Fruit fly (Drosophila melanogaster) whole organism, wandering third instar larva: Measurements from ENCODE around the gene CG6465.

Source experiments
- Abd-B ChIP-seq: fragments of >200 bp; optimal IDR thresholded peaks from 2 replicates; lab custom pipeline; 2017; ENCODE audit warnings: missing biosample characterization, missing genetic modification characterization
- CG32264 ChIP-seq: fragments of 200-800 bp; sonication (Bioruptor generic); optimal IDR thresholded peaks from 2 replicates; lab custom pipeline; 2016; ENCODE audit warnings: missing biosample characterization, missing genetic modification characterization
- CrebA ChIP-seq: fragments of 200-800 bp; sonication (Bioruptor generic); optimal IDR thresholded peaks from 2 replicates; lab custom pipeline; 2016; ENCODE audit warnings: missing biosample characterization, mild to moderate bottlenecking, missing genetic modification characterization, borderline replicate concordance
- Dfd ChIP-seq: fragments of >200 bp; optimal IDR thresholded peaks from 2 replicates; lab custom pipeline; 2017; ENCODE audit warnings: missing biosample characterization, missing genetic modification characterization
- Dif ChIP-seq: fragments of 200-275, 200-300 bp; sonication (Bioruptor generic); optimal IDR thresholded peaks from 2 replicates; lab custom pipeline; 2018; ENCODE audit warnings: missing biosample characterization, missing genetic modification characterization; ENCODE audit not compliant: partially characterized antibody
- HLH106 ChIP-seq: fragments of 200-800 bp; optimal IDR thresholded peaks from 3 replicates; lab custom pipeline; 2019; ENCODE audit warnings: missing biosample characterization, mild to moderate bottlenecking, missing genetic modification characterization, moderate library complexity
- Hnf4 ChIP-seq: fragments of 200-800 bp; sonication (Bioruptor generic); optimal IDR thresholded peaks from 2 replicates; lab custom pipeline; 2016; ENCODE audit warnings: missing biosample characterization, mild to moderate bottlenecking, missing genetic modification characterization
- Hr78 ChIP-seq: fragments of >200 bp; optimal IDR thresholded peaks from 2 replicates; lab custom pipeline; 2017; ENCODE audit warnings: missing biosample characterization, missing genetic modification characterization
- Hr83 ChIP-seq: fragments of 200-300 bp; sonication (Bioruptor generic); optimal IDR thresholded peaks from 2 replicates; lab custom pipeline; 2016; ENCODE audit warnings: missing biosample characterization, mild to moderate bottlenecking, missing genetic modification characterization, moderate library complexity; ENCODE audit not compliant: poor library complexity, severe bottlenecking
- Jra ChIP-seq: sonication (Bioruptor generic); optimal IDR thresholded peaks from 2 replicates; lab custom pipeline; 2016; ENCODE audit warnings: missing biosample characterization, missing genetic modification characterization
- Mio ChIP-seq: sonication (Bioruptor generic); optimal IDR thresholded peaks from 2 replicates; lab custom pipeline; 2016; ENCODE audit warnings: missing biosample characterization, missing genetic modification characterization
- Myc ChIP-seq: fragments of >200 bp; optimal IDR thresholded peaks from 2 replicates; lab custom pipeline; 2017
- N ChIP-seq: fragments of >200 bp; optimal IDR thresholded peaks from 2 replicates; lab custom pipeline; 2018; ENCODE audit warnings: missing biosample characterization, missing external identifiers, missing genetic modification characterization
- OdsH ChIP-seq: fragments of 200-800 bp; sonication (Bioruptor generic); optimal IDR thresholded peaks from 2 replicates; lab custom pipeline; 2016; ENCODE audit warnings: missing biosample characterization, mild to moderate bottlenecking, missing genetic modification characterization
- Rel ChIP-seq, 2 experiments: fragments of 200-800 bp; sonication (Bioruptor generic) in 1 of 2; optimal IDR thresholded peaks; 2 replicates in 1 of 2; 3 replicates in 1 of 2; lab custom pipeline; 2016 to 2019; ENCODE audit warnings: mild to moderate bottlenecking in 2 of 2, missing biosample characterization in 2 of 2, missing genetic modification characterization in 2 of 2, moderate library complexity in 1 of 2
- Sp1 ChIP-seq: fragments of 200-800 bp; sonication (Bioruptor generic); optimal IDR thresholded peaks from 3 replicates; lab custom pipeline; 2019; ENCODE audit warnings: missing biosample characterization, mild to moderate bottlenecking, missing genetic modification characterization, moderate library complexity
- Vsx2 ChIP-seq: fragments of 200-300, 225-300 bp; sonication (Bioruptor generic); optimal IDR thresholded peaks from 2 replicates; lab custom pipeline; 2018; ENCODE audit warnings: missing biosample characterization, missing genetic modification characterization; ENCODE audit not compliant: partially characterized antibody
- br ChIP-seq: fragments of 200-800 bp; sonication (Bioruptor generic); optimal IDR thresholded peaks from 2 replicates; lab custom pipeline; 2016; ENCODE audit warnings: missing biosample characterization, missing genetic modification characterization
- brk ChIP-seq: fragments of 200-800 bp; sonication (Bioruptor generic); optimal IDR thresholded peaks from 2 replicates; lab custom pipeline; 2016; ENCODE audit warnings: missing biosample characterization, mild to moderate bottlenecking, missing genetic modification characterization
- dl ChIP-seq, 2 experiments: fragments of 175-275, 200-275 bp in 1 of 2; fragments of 200-275 bp in 1 of 2; sonication (Bioruptor generic); optimal IDR thresholded peaks; lab custom pipeline; 2018; ENCODE audit warnings: mild to moderate bottlenecking in 2 of 2, missing biosample characterization in 2 of 2, missing genetic modification characterization in 2 of 2, moderate library complexity in 2 of 2; ENCODE audit not compliant: partially characterized antibody in 2 of 2, insufficient read depth in 1 of 2
- dmrt93B ChIP-seq: fragments of 200-800 bp; sonication (Bioruptor generic); optimal IDR thresholded peaks from 2 replicates; lab custom pipeline; 2018; ENCODE audit warnings: missing biosample characterization, mild to moderate bottlenecking, missing genetic modification characterization
- dsf ChIP-seq: sonication (Bioruptor generic); optimal IDR thresholded peaks from 2 replicates; lab custom pipeline; 2016; ENCODE audit warnings: missing biosample characterization, missing genetic modification characterization, borderline replicate concordance
- ey ChIP-seq: fragments of 200-800 bp; sonication (Bioruptor generic); optimal IDR thresholded peaks from 2 replicates; lab custom pipeline; 2016; ENCODE audit warnings: missing biosample characterization, missing genetic modification characterization
- foxo ChIP-seq, 2 experiments: fragments of 200-800 bp; sonication (Bioruptor generic); optimal IDR thresholded peaks; 2 replicates in 1 of 2; 3 replicates in 1 of 2; lab custom pipeline; 2016 to 2017; ENCODE audit warnings: missing biosample characterization in 2 of 2, missing genetic modification characterization in 2 of 2
- fru ChIP-seq: fragments of 200-800 bp; sonication (Bioruptor generic); optimal IDR thresholded peaks from 3 replicates; lab custom pipeline; 2016; ENCODE audit warnings: missing biosample characterization, mild to moderate bottlenecking, missing genetic modification characterization
- h ChIP-seq: fragments of 200-800 bp; sonication (Bioruptor generic); optimal IDR thresholded peaks from 3 replicates; lab custom pipeline; 2016; ENCODE audit warnings: missing biosample characterization, mild to moderate bottlenecking, missing genetic modification characterization
- jim ChIP-seq: fragments of 175-275, 200-325 bp; sonication (Bioruptor generic); optimal IDR thresholded peaks from 2 replicates; lab custom pipeline; 2016; ENCODE audit warnings: missing biosample characterization, mild to moderate bottlenecking, missing genetic modification characterization
- lola ChIP-seq: fragments of >200 bp; optimal IDR thresholded peaks from 2 replicates; lab custom pipeline; 2017; ENCODE audit warnings: missing biosample characterization, missing genetic modification characterization
- pan ChIP-seq: fragments of >200 bp; optimal IDR thresholded peaks from 2 replicates; lab custom pipeline; 2017
- psq ChIP-seq: fragments of 200-800 bp; sonication (Bioruptor generic); optimal IDR thresholded peaks from 3 replicates; lab custom pipeline; 2017; ENCODE audit warnings: missing biosample characterization, mild to moderate bottlenecking, missing genetic modification characterization, moderate library complexity
- rgr ChIP-seq: fragments of 200-800 bp; sonication (Bioruptor generic); optimal IDR thresholded peaks from 3 replicates; lab custom pipeline; 2016; ENCODE audit warnings: missing biosample characterization, mild to moderate bottlenecking, missing genetic modification characterization
- sage ChIP-seq: fragments of 200-800 bp; sonication (Bioruptor generic); optimal IDR thresholded peaks from 2 replicates; lab custom pipeline; 2016; ENCODE audit warnings: missing biosample characterization, mild to moderate bottlenecking, missing genetic modification characterization
- sv ChIP-seq: fragments of 200-800 bp; sonication (Bioruptor generic); optimal IDR thresholded peaks from 3 replicates; lab custom pipeline; 2016; ENCODE audit warnings: missing biosample characterization, missing genetic modification characterization
- tai ChIP-seq: sonication (Bioruptor generic); optimal IDR thresholded peaks from 2 replicates; lab custom pipeline; 2016; ENCODE audit warnings: missing biosample characterization, missing genetic modification characterization
- usp ChIP-seq: fragments of >200 bp; optimal IDR thresholded peaks from 2 replicates; lab custom pipeline; 2017; ENCODE audit warnings: missing biosample characterization, missing genetic modification characterization
- woc ChIP-seq: sonication (Bioruptor generic); optimal IDR thresholded peaks from 2 replicates; lab custom pipeline; 2016; ENCODE audit warnings: missing biosample characterization, mild to moderate bottlenecking, missing genetic modification characterization

The CG6465 gene

dm6 chr3R:10680825-10681681 is 4.0 kb upstream of the CG6465 start, which contains the start of gene Phyhd1 (continued):
- TF ChIP-seq OdsH: peak; percentile 91
- TF ChIP-seq, all 38 proteins: peak for 21

- TF ChIP-seq sv: no peak
- no peak for TF ChIP-seq pan (lab: Kevin White, UChicago)
- TF ChIP-seq Hr78: no peak
- no peak for TF ChIP-seq Jra
- no peak for TF ChIP-seq Dif
These were observed 2.9 kb upstream of the CG6465 start for dm6 chr3R:10679911-10680310.

- TF ChIP-seq sage (GFP tag; lab: Kevin White, UChicago): no peak
- no peak for TF ChIP-seq tai
- no peak for TF ChIP-seq OdsH
- no peak for TF ChIP-seq dl (GFP tag; optimal IDR thresholded peaks at IDR 0.05; lab: Kevin White, UChicago; ENCODE audit: insufficient read depth in 1 of 2, partially characterized antibody in 2 of 2)
- TF ChIP-seq CrebA (GFP tag; lab: Kevin White, UChicago): no peak
These were observed 2.0 kb upstream of the CG6465 start for dm6 chr3R:10678935-10679565.

- TF ChIP-seq Hr83 (GFP tag; lab: Kevin White, UChicago): peak; percentile 17
- peak in 1 of 2 experiments; percentile 42 for TF ChIP-seq foxo (GFP tag; optimal IDR thresholded peaks at IDR 0.05; lab: Kevin White, UChicago)
- no peak for TF ChIP-seq CrebA (GFP tag; lab: Kevin White, UChicago)
- TF ChIP-seq rgr (GFP tag; lab: Kevin White, UChicago): peak; percentile 17
- TF ChIP-seq lola (GFP tag; lab: Kevin White, UChicago): no peak
- no peak for TF ChIP-seq jim
- TF ChIP-seq h (GFP tag; lab: Kevin White, UChicago): peak; percentile 47
- TF ChIP-seq Hnf4 (GFP tag; lab: Kevin White, UChicago): no peak
- TF ChIP-seq Myc (lab: Kevin White, UChicago): peak; percentile 72
- peak; percentile 54 for TF ChIP-seq fru (GFP tag; lab: Kevin White, UChicago)
- TF ChIP-seq brk: peak; percentile 6
These were observed 1.9 kb downstream of the CG6465 start for dm6 chr3R:10675101-10675500.

- TF ChIP-seq OdsH (peak; percentile 33), Hr78 (no peak), Sp1 (GFP tag; lab: Kevin White, UChicago) (peak; percentile 32), usp (GFP tag; lab: Kevin White, UChicago) (no peak), Hnf4 (GFP tag; lab: Kevin White, UChicago) (peak; percentile 6), sage (GFP tag; lab: Kevin White, UChicago) (no peak), h (GFP tag; lab: Kevin White, UChicago) (peak; percentile 35), br (GFP tag; lab: Kevin White, UChicago) (peak; percentile 4), jim (no peak), lola (GFP tag; lab: Kevin White, UChicago) (no peak), CG32264 (GFP tag; lab: Kevin White, UChicago) (no peak), Rel (GFP tag; optimal IDR thresholded peaks at IDR 0.05; lab: Kevin White, UChicago) (no peak), Rel (tag; optimal IDR thresholded peaks at IDR 0.05; lab: Kevin White, UChicago) (no peak), Mio (GFP tag; lab: Kevin White, UChicago) (no peak), dmrt93B (GFP tag; lab: Kevin White, UChicago) (no peak), rgr (GFP tag; lab: Kevin White, UChicago) (peak; percentile 13), pan (lab: Kevin White, UChicago) (no peak), HLH106 (tag; lab: Kevin White, UChicago) (peak; percentile 44), foxo (GFP tag; optimal IDR thresholded peaks at IDR 0.05; lab: Kevin White, UChicago) (peak in 1 of 2 experiments; percentile 45), Dfd (GFP tag; lab: Kevin White, UChicago) (no peak), tai (no peak), psq (GFP tag; lab: Kevin White, UChicago) (no peak), woc (GFP tag; lab: Kevin White, UChicago) (peak; percentile 6), Abd-B (no peak), Vsx2 (no peak), Myc (lab: Kevin White, UChicago) (no peak), ey (GFP tag; lab: Kevin White, UChicago) (peak; percentile 56), N (GFP tag; lab: Kevin White, UChicago) (no peak), fru (GFP tag; lab: Kevin White, UChicago) (peak; percentile 11), CrebA (GFP tag; lab: Kevin White, UChicago) (no peak), dsf (GFP tag; lab: Kevin White, UChicago) (no peak)
These were observed 3.5 kb downstream of the CG6465 start for dm6 chr3R:10673571-10673970.
